Fruit fly (Drosophila melanogaster) whole organism, embryonic: ENCODE measurements around the gene cv-c.

Experiments used
- B-H2 ChIP-seq: fragments of 200-800 bp; sonication (Bioruptor generic); optimal IDR thresholded peaks from 2 replicates; lab custom pipeline; 2018; ENCODE audit warnings: missing biosample characterization, mild to moderate bottlenecking, missing genetic modification characterization
- CG15479 ChIP-seq: fragments of 200-800 bp; sonication (Bioruptor generic); optimal IDR thresholded peaks from 3 replicates; lab custom pipeline; 2019; ENCODE audit warnings: missing biosample characterization, mild to moderate bottlenecking, missing genetic modification characterization, moderate library complexity
- CG6175 ChIP-seq: fragments of 200-800 bp; sonication (Bioruptor generic); IDR thresholded peaks from 3 replicates; pipeline ENCODE4 v1.3.6; 2022; ENCODE audit warnings: missing biosample characterization, missing genetic modification characterization
- CG6813 ChIP-seq: fragments of 200-800 bp; sonication (Bioruptor generic); optimal IDR thresholded peaks from 2 replicates; lab custom pipeline; 2017; ENCODE audit warnings: missing biosample characterization, missing genetic modification characterization, mild to moderate bottlenecking, moderate library complexity, missing genetic modification reagents
- CG7839 ChIP-seq: fragments of 200-800 bp; sonication (Bioruptor generic); optimal IDR thresholded peaks from 3 replicates; lab custom pipeline; 2018; ENCODE audit warnings: missing biosample characterization, mild to moderate bottlenecking, missing genetic modification characterization, moderate library complexity
- NfI ChIP-seq: fragments of 200-800 bp; sonication (Bioruptor generic); optimal IDR thresholded peaks from 3 replicates; lab custom pipeline; 2018; ENCODE audit warnings: missing biosample characterization, mild to moderate bottlenecking, missing genetic modification characterization, moderate library complexity
- Sox102F ChIP-seq: fragments of 200-800 bp; sonication (Bioruptor generic); optimal IDR thresholded peaks from 2 replicates; lab custom pipeline; 2018; ENCODE audit warnings: missing biosample characterization, mild to moderate bottlenecking, missing genetic modification characterization, moderate library complexity
- dpn ChIP-seq, 2 experiments: fragments of 200-800 bp; sonication (Bioruptor generic); optimal IDR thresholded peaks; 3 replicates each; lab custom pipeline; 2016; ENCODE audit warnings: missing biosample characterization in 2 of 2, missing genetic modification characterization in 2 of 2
- pan ChIP-seq, 4 experiments: fragments of >200 bp in 3 of 4; fragments of 200-800 bp in 1 of 4; sonication (Bioruptor generic) in 1 of 4; optimal IDR thresholded peaks in 3 of 4; IDR thresholded peaks in 1 of 4; 2 replicates each; pipeline versions ENCODE4 v1.3.6 to Lab custom; 2017 to 2022; ENCODE audit warnings: missing biosample characterization in 2 of 4, missing genetic modification characterization in 2 of 4, mixed read lengths in 1 of 4

DNA sequence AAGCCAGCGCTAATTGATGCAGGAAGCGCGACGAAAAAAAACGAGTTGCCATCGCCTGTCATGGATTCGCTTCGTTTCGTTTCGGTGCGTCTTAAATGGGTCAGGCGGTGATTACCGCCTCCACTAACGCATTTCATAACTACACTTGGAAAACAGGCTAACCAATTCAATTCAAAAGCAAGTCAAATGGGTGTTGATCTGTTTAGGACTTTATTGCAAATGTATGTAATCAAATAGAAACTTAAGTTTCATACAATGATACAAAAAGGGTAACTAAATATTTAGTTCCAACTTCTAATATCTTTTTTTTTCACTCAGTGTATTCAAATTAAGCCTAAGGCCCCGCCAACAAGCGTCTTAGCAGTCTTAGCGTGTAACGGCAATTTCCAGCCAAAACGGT is 56.7 kb downstream of the cv-c start:
- TF ChIP-seq CG6175 (GFP tag; lab: Robert Waterston, UW) (no peak), B-H2 (GFP tag; lab: Kevin White, UChicago) (no peak), Sox102F (GFP tag; lab: Kevin White, UChicago) (peak; percentile 4), CG15479 (GFP tag; lab: Kevin White, UChicago) (no peak), CG7839 (tag; lab: Kevin White, UChicago) (no peak), NfI (no peak), pan (optimal IDR thresholded peaks at IDR 0.05; lab: Kevin White, UChicago) (no peak), pan (GFP tag; optimal IDR thresholded peaks at IDR 0.05 in 1 of 2, IDR thresholded peaks at IDR 0.05 in 1 of 2) (no peak), CG6813 (no peak), dpn (GFP tag; optimal IDR thresholded peaks at IDR 0.05; lab: Kevin White, UChicago) (no peak)
